Fruit fly (Drosophila melanogaster): Measurements from ENCODE around the gene CG15563.

DNA sequence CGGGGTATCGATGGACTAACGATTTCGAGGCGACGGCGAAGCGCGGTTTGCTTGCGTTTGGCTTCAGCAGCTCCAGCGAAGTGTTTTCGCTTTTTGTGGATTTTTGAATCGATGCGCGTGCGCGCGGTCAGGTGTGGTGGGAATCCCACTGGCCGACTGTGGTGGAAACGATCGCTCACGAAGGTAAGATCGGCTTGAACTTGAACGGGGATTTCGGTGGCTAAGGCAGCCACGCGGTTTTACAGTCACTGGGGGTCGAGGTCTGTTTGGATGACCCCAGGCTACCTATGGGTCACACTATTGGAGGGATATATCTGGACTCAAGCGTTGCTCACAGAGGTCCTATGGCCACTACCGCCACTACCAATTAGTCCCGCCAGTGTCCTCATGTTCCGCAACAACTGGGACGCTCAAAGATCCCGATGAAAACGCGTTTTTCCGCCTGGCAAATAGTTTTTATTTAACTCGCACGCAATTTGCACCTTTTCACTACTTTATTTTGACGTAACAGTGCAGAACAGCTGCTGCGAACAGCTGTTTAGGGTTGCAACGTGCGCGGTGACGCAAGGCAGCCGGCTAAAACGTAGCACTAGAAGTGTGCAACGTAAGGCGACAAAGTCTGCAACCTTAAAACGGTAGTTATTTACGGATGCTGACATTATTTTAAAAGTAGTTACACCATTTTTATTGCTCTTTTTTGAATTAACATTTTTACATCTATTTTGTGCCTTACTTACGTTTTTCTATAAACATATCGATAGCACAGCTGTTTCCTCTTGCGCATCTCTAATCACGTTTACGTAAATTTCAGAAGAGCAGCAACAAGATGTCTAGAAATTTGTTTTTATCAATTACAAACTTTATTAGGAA lies 20.2 kb upstream of the CG15563 start, which contains the start of the genes qless and mRpL32:
- TF ChIP-seq CG8478 (optimal IDR thresholded peaks at IDR 0.05) = no peak
- no peak for TF ChIP-seq pan (optimal IDR thresholded peaks at IDR 0.05)
- no peak for TF ChIP-seq psq (optimal IDR thresholded peaks at IDR 0.05)
- TF ChIP-seq EcR (GFP tag; optimal IDR thresholded peaks at IDR 0.05) = no peak
- TF ChIP-seq usp (GFP tag; optimal IDR thresholded peaks at IDR 0.05) = no peak
- TF ChIP-seq Dll (optimal IDR thresholded peaks at IDR 0.05) = no peak
